Fruit fly (Drosophila melanogaster) whole organism, embryonic: Measurements from ENCODE around the gene Rad9.

Experiments used
- B-H1 ChIP-seq: fragments of 200-800 bp; sonication (Bioruptor generic); IDR thresholded peaks from 3 replicates; pipeline ENCODE4 v1.3.6; 2022; ENCODE audit warnings: missing biosample characterization, missing genetic modification characterization
- BtbVII ChIP-seq: fragments of 200-800 bp; sonication (Bioruptor generic); optimal IDR thresholded peaks from 3 replicates; lab custom pipeline; 2017; ENCODE audit warnings: missing biosample characterization, mild to moderate bottlenecking, missing genetic modification characterization
- CG12155 ChIP-seq: fragments of 200-800 bp; sonication (Bioruptor generic); optimal IDR thresholded peaks from 3 replicates; lab custom pipeline; 2016; ENCODE audit warnings: missing biosample characterization, missing genetic modification characterization
- CG12744 ChIP-seq: fragments of 200-800 bp; sonication (Bioruptor generic); optimal IDR thresholded peaks from 2 replicates; lab custom pipeline; 2016; ENCODE audit warnings: missing biosample characterization, missing genetic modification characterization
- CG13424 ChIP-seq: fragments of 200-800 bp; sonication (Bioruptor generic); optimal IDR thresholded peaks from 2 replicates; lab custom pipeline; 2019; ENCODE audit warnings: missing biosample characterization, mild to moderate bottlenecking, missing genetic modification characterization, moderate library complexity
- CG14050 ChIP-seq: fragments of 200-800 bp; sonication (Bioruptor generic); IDR thresholded peaks from 3 replicates; pipeline ENCODE4 v1.3.6; 2022; ENCODE audit warnings: missing biosample characterization, missing genetic modification characterization
- CG15073 ChIP-seq: fragments of 200-800 bp; sonication (Bioruptor generic); optimal IDR thresholded peaks from 2 replicates; lab custom pipeline; 2016; ENCODE audit warnings: missing biosample characterization, missing genetic modification characterization
- CG16813 ChIP-seq: fragments of 200-800 bp; sonication (Bioruptor generic); IDR thresholded peaks from 3 replicates; pipeline ENCODE4 v1.3.6; 2022; ENCODE audit warnings: missing biosample characterization, missing genetic modification characterization; ENCODE audit not compliant: partially characterized antibody
- CG17361 ChIP-seq: fragments of 200-800 bp; sonication (Bioruptor generic); IDR thresholded peaks from 3 replicates; pipeline ENCODE4 v1.3.6; 2022; ENCODE audit warnings: missing biosample characterization, missing genetic modification characterization
- CG17612 ChIP-seq: fragments of 200-800 bp; sonication (Bioruptor generic); IDR thresholded peaks from 2 replicates; pipeline ENCODE4 v1.3.6; 2022; ENCODE audit warnings: missing biosample characterization, missing genetic modification characterization
- CG1792 ChIP-seq: fragments of 200-800 bp; sonication (Bioruptor generic); optimal IDR thresholded peaks from 2 replicates; lab custom pipeline; 2016; ENCODE audit warnings: missing biosample characterization, missing genetic modification characterization
- CG18011 ChIP-seq: fragments of 200-800 bp; sonication (Bioruptor generic); optimal IDR thresholded peaks from 2 replicates; lab custom pipeline; 2017; ENCODE audit warnings: missing biosample characterization, missing genetic modification characterization, mild to moderate bottlenecking, moderate library complexity, missing genotype
- CG18764 ChIP-seq: fragments of 200-800 bp; sonication (Bioruptor generic); optimal IDR thresholded peaks from 3 replicates; lab custom pipeline; 2016; ENCODE audit warnings: missing biosample characterization, missing genetic modification characterization
- CG2712 ChIP-seq: fragments of 200-800 bp; optimal IDR thresholded peaks from 3 replicates; lab custom pipeline; 2019; ENCODE audit warnings: missing biosample characterization, mild to moderate bottlenecking, missing genetic modification characterization, moderate library complexity
- CG34376 ChIP-seq: fragments of 200-800 bp; sonication (Bioruptor generic); optimal IDR thresholded peaks from 2 replicates; lab custom pipeline; 2018; ENCODE audit warnings: missing biosample characterization, mild to moderate bottlenecking, missing genetic modification characterization
- CG4282 ChIP-seq: fragments of 200-800 bp; sonication (Bioruptor generic); optimal IDR thresholded peaks from 2 replicates; lab custom pipeline; 2016; ENCODE audit warnings: missing biosample characterization, missing genetic modification characterization
- CG4854 ChIP-seq: fragments of 200-800 bp; sonication (Bioruptor generic); optimal IDR thresholded peaks from 2 replicates; lab custom pipeline; 2016; ENCODE audit warnings: missing biosample characterization, missing genetic modification characterization, inconsistent platforms
- CG6683 ChIP-seq: fragments of 200-800 bp; sonication (Bioruptor generic); optimal IDR thresholded peaks from 2 replicates; lab custom pipeline; 2017; ENCODE audit warnings: missing biosample characterization, mild to moderate bottlenecking, missing genetic modification characterization, missing genetic modification reagents
- Dll ChIP-seq: fragments of 200-800 bp; sonication (Bioruptor generic); IDR thresholded peaks from 4 replicates; pipeline ENCODE4 v1.3.6; 2022; ENCODE audit warnings: missing biosample characterization, missing genetic modification characterization; ENCODE audit not compliant: partially characterized antibody
- Fer3 ChIP-seq: fragments of 200-800 bp; sonication (Bioruptor generic); optimal IDR thresholded peaks from 2 replicates; lab custom pipeline; 2018; ENCODE audit warnings: missing biosample characterization, mild to moderate bottlenecking, missing genetic modification characterization, moderate library complexity
- HLH4C ChIP-seq: fragments of 200-800 bp; sonication (Bioruptor generic); IDR thresholded peaks from 3 replicates; pipeline ENCODE4 v1.3.6; 2022; ENCODE audit warnings: missing biosample characterization, missing genetic modification characterization; ENCODE audit not compliant: partially characterized antibody
- HLH54F ChIP-seq: fragments of 200-800 bp; sonication (Bioruptor generic); optimal IDR thresholded peaks from 3 replicates; lab custom pipeline; 2016; ENCODE audit warnings: missing biosample characterization, missing genetic modification characterization
- HmgZ ChIP-seq: fragments of 200-800 bp; sonication (Bioruptor generic); optimal IDR thresholded peaks from 2 replicates; lab custom pipeline; 2018; ENCODE audit warnings: missing biosample characterization, mild to moderate bottlenecking, missing genetic modification characterization
- Hr51 ChIP-seq, 2 experiments: fragments of 200-800 bp; sonication (Bioruptor generic); optimal IDR thresholded peaks; 2 replicates in 1 of 2; 3 replicates in 1 of 2; lab custom pipeline; 2016 to 2018; ENCODE audit warnings: missing biosample characterization in 2 of 2, missing genetic modification characterization in 2 of 2, mild to moderate bottlenecking in 1 of 2, moderate library complexity in 1 of 2
- Med ChIP-seq: fragments of 200-800 bp; sonication (Bioruptor generic); peaks from one replicate; lab custom pipeline; 2016; ENCODE audit warnings: missing biosample characterization, missing genetic modification characterization, mild to moderate bottlenecking, inconsistent platforms, moderate library complexity
- Meics ChIP-seq: fragments of 200-800 bp; sonication (Bioruptor generic); optimal IDR thresholded peaks from 2 replicates; lab custom pipeline; 2017; ENCODE audit warnings: missing biosample characterization, mild to moderate bottlenecking, missing genetic modification characterization
- Mrtf ChIP-seq: fragments of 200-800 bp; sonication (Bioruptor generic); IDR thresholded peaks from 3 replicates; pipeline ENCODE4 v1.3.6; 2022; ENCODE audit warnings: missing biosample characterization, missing genetic modification characterization
- Six4 ChIP-seq: fragments of 200-800 bp; sonication (Bioruptor generic); optimal IDR thresholded peaks from 2 replicates; lab custom pipeline; 2016; ENCODE audit warnings: missing biosample characterization, missing genetic modification characterization
- Sox100B ChIP-seq: fragments of 200-800 bp; sonication (Bioruptor generic); optimal IDR thresholded peaks from 3 replicates; lab custom pipeline; 2018; ENCODE audit warnings: missing biosample characterization, mild to moderate bottlenecking, missing genetic modification characterization
- aop ChIP-seq: fragments of 200-800 bp; sonication (Bioruptor generic); IDR thresholded peaks from 2 replicates; pipeline ENCODE4 v1.3.6; 2022; ENCODE audit warnings: missing biosample characterization, missing genetic modification characterization
- ase ChIP-seq: fragments of 200-800 bp; sonication (Bioruptor generic); IDR thresholded peaks from 3 replicates; pipeline ENCODE4 v1.3.6; 2022; ENCODE audit warnings: missing biosample characterization, missing genetic modification characterization
- bab2 ChIP-seq: fragments of 200-800 bp; sonication (Bioruptor generic); optimal IDR thresholded peaks from 2 replicates; lab custom pipeline; 2016; ENCODE audit warnings: missing biosample characterization, missing genetic modification characterization
- bbx ChIP-seq: fragments of 200-800 bp; sonication (Bioruptor generic); IDR thresholded peaks from 2 replicates; pipeline ENCODE4 v1.3.6; 2022; ENCODE audit warnings: missing biosample characterization, missing genetic modification characterization; ENCODE audit not compliant: partially characterized antibody
- chn ChIP-seq: fragments of 200-800 bp; sonication (Bioruptor generic); optimal IDR thresholded peaks from 2 replicates; lab custom pipeline; 2016; ENCODE audit warnings: missing biosample characterization, missing genetic modification characterization
- disco-r ChIP-seq: fragments of 200-800 bp; sonication (Bioruptor generic); optimal IDR thresholded peaks from 2 replicates; lab custom pipeline; 2016; ENCODE audit warnings: missing biosample characterization, missing genetic modification characterization
- fu2 ChIP-seq: fragments of 200-800 bp; sonication (Bioruptor generic); optimal IDR thresholded peaks from 2 replicates; lab custom pipeline; 2016; ENCODE audit warnings: missing biosample characterization, missing genetic modification characterization
- gcm2 ChIP-seq: fragments of 200-800 bp; sonication (Bioruptor generic); optimal IDR thresholded peaks from 2 replicates; lab custom pipeline; 2016; ENCODE audit warnings: missing biosample characterization, missing genetic modification characterization
- lbe ChIP-seq: fragments of 200-800 bp; sonication (Bioruptor generic); optimal IDR thresholded peaks from 2 replicates; lab custom pipeline; 2016; ENCODE audit warnings: missing biosample characterization, mild to moderate bottlenecking, missing genetic modification characterization
- maf-S ChIP-seq: fragments of 200-800 bp; sonication (Bioruptor generic); optimal IDR thresholded peaks from 2 replicates; lab custom pipeline; 2016; ENCODE audit warnings: missing biosample characterization, missing genetic modification characterization
- oc ChIP-seq: fragments of 200-800 bp; sonication (Bioruptor generic); optimal IDR thresholded peaks from 2 replicates; lab custom pipeline; 2018; ENCODE audit warnings: missing biosample characterization, mild to moderate bottlenecking, missing genetic modification characterization, moderate library complexity
- p53 ChIP-seq: fragments of 200-800 bp; sonication (Bioruptor generic); optimal IDR thresholded peaks from 2 replicates; lab custom pipeline; 2016; ENCODE audit warnings: missing biosample characterization, missing genetic modification characterization
- pb ChIP-seq: fragments of 200-800 bp; sonication (Bioruptor generic); optimal IDR thresholded peaks from 3 replicates; lab custom pipeline; 2016; ENCODE audit warnings: missing biosample characterization, missing genetic modification characterization
- psq ChIP-seq: fragments of 200-800 bp; sonication (Bioruptor generic); optimal IDR thresholded peaks from 2 replicates; lab custom pipeline; 2017; ENCODE audit warnings: missing biosample characterization, missing genetic modification characterization
- salm ChIP-seq: fragments of 200-800 bp; sonication (Bioruptor generic); optimal IDR thresholded peaks from 2 replicates; lab custom pipeline; 2018; ENCODE audit warnings: missing biosample characterization, mild to moderate bottlenecking, missing genetic modification characterization
- sisA ChIP-seq: fragments of 200-800 bp; sonication (Bioruptor generic); IDR thresholded peaks from 2 replicates; pipeline ENCODE4 v1.3.6; 2022; ENCODE audit warnings: missing biosample characterization, missing genetic modification characterization
- sob ChIP-seq: fragments of 200-800 bp; sonication (Bioruptor generic); IDR thresholded peaks from 2 replicates; pipeline ENCODE4 v1.3.6; 2022; ENCODE audit warnings: missing biosample characterization, missing genetic modification characterization
- ssp ChIP-seq: fragments of 200-800 bp; sonication (Bioruptor generic); IDR thresholded peaks from 2 replicates; pipeline ENCODE4 v1.3.6; 2022; ENCODE audit warnings: missing biosample characterization, missing genetic modification characterization
- stwl ChIP-seq: fragments of 200-800 bp; sonication (Bioruptor generic); optimal IDR thresholded peaks from 3 replicates; lab custom pipeline; 2018; ENCODE audit warnings: missing biosample characterization, mild to moderate bottlenecking, missing genetic modification characterization, moderate library complexity
- vnd ChIP-seq: fragments of 200-800 bp; sonication (Bioruptor generic); IDR thresholded peaks from 3 replicates; pipeline ENCODE4 v1.3.6; 2022; ENCODE audit warnings: missing biosample characterization, missing genetic modification characterization; ENCODE audit not compliant: partially characterized antibody
- zen2 ChIP-seq: fragments of 200-800 bp; sonication (Bioruptor generic); IDR thresholded peaks from 3 replicates; pipeline ENCODE4 v1.3.6; 2022; ENCODE audit warnings: missing biosample characterization, missing genetic modification characterization; ENCODE audit not compliant: partially characterized antibody
- zf30C ChIP-seq: fragments of 200-800 bp; sonication (Bioruptor generic); optimal IDR thresholded peaks from 3 replicates; lab custom pipeline; 2018; ENCODE audit warnings: missing biosample characterization, mild to moderate bottlenecking, missing genetic modification characterization

The Rad9 gene

DNA sequence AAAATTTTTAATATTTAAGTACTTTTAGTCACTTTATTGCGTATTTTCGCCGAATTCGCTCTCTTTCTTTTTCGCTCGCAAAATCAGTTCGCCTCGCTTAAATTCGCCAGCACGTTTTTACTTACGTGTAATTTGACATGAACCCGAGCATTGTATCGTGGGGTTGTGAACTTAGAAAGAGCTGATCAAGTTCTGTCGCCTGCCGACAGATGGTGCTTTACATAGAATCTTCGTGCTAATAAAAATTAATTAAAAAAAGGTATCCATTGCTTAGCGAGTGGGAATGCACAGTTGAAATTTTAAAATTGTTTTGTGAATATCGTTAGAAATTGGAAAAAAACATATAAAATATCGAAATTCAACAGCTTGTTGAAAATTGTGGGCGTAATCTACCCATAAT is 23.9 kb downstream of the Rad9 start (continued):
- TF ChIP-seq maf-S (GFP tag; lab: Kevin White, UChicago): peak; percentile 58
- TF ChIP-seq CG34376 (GFP tag; lab: Kevin White, UChicago): peak; percentile 8
- peak; percentile 65 for TF ChIP-seq BtbVII (GFP tag; lab: Kevin White, UChicago)
- no peak for TF ChIP-seq bbx (GFP tag; lab: Robert Waterston, UW)
- TF ChIP-seq ase (GFP tag; lab: Robert Waterston, UW): no peak
- TF ChIP-seq CG13424 (tag; lab: Kevin White, UChicago): peak; percentile 79
- TF ChIP-seq oc (tag; lab: Kevin White, UChicago): peak; percentile 30
- TF ChIP-seq CG4854: peak; percentile 69
- TF ChIP-seq CG1792 (GFP tag; lab: Kevin White, UChicago): peak; percentile 41
- TF ChIP-seq ssp (GFP tag; lab: Robert Waterston, UW): no peak
- peak; percentile 46 for TF ChIP-seq fu2 (GFP tag; lab: Kevin White, UChicago)
- peak; percentile 51; the same call in 1 of the 3 replicates for TF ChIP-seq B-H1 (GFP tag; lab: Robert Waterston, UW)
- peak; percentile 0 for TF ChIP-seq Sox100B
- no peak for TF ChIP-seq CG16813
- peak; percentile 48 for TF ChIP-seq CG4282 (GFP tag; lab: Kevin White, UChicago)
- TF ChIP-seq CG2712 (tag; lab: Kevin White, UChicago): peak; percentile 74
- TF ChIP-seq CG17612 (GFP tag; lab: Robert Waterston, UW): no peak
- TF ChIP-seq Dll (GFP tag; lab: Robert Waterston, UW): no peak
- peak; percentile 45 for TF ChIP-seq CG6683
- TF ChIP-seq chn (GFP tag; lab: Kevin White, UChicago): peak; percentile 76
- TF ChIP-seq Fer3 (tag; lab: Kevin White, UChicago): no peak
- peak; percentile 48 for TF ChIP-seq CG18764 (GFP tag; lab: Kevin White, UChicago)
- TF ChIP-seq p53 (GFP tag; lab: Kevin White, UChicago): peak; percentile 48
- TF ChIP-seq Meics: peak; percentile 77
- peak; percentile 45 for TF ChIP-seq Six4 (GFP tag; lab: Kevin White, UChicago)
- TF ChIP-seq HLH54F (GFP tag; lab: Kevin White, UChicago): peak; percentile 65
- peak; percentile 50 for TF ChIP-seq bab2 (GFP tag; lab: Kevin White, UChicago)
- TF ChIP-seq CG17361 (GFP tag; lab: Robert Waterston, UW): peak; percentile 63; the same call in 1 of the 3 replicates
- no peak for TF ChIP-seq Mrtf (GFP tag; lab: Robert Waterston, UW)
- TF ChIP-seq HmgZ: peak; percentile 78
- no peak for TF ChIP-seq vnd (GFP tag; lab: Robert Waterston, UW)
- TF ChIP-seq pb: peak; percentile 74
- TF ChIP-seq aop (GFP tag; lab: Robert Waterston, UW): no peak
- peak; percentile 44 for TF ChIP-seq CG12155 (GFP tag; lab: Kevin White, UChicago)
- 0 out of 3 replicates have a peak, but pooled peaks have one; percentile 42 for TF ChIP-seq CG14050 (GFP tag; lab: Robert Waterston, UW)
- peak; percentile 68 for TF ChIP-seq CG12744
- TF ChIP-seq sisA (GFP tag; lab: Robert Waterston, UW): no peak
- TF ChIP-seq zf30C: peak; percentile 6
- peak; percentile 21 for TF ChIP-seq gcm2 (GFP tag; lab: Kevin White, UChicago)
- TF ChIP-seq Hr51 (GFP tag; optimal IDR thresholded peaks at IDR 0.05; lab: Kevin White, UChicago): peak in 1 of 2 experiments; percentile 77
- no peak for TF ChIP-seq sob (GFP tag; lab: Robert Waterston, UW)
- TF ChIP-seq salm (tag; lab: Kevin White, UChicago): peak; percentile 34
- TF ChIP-seq Med (GFP tag; lab: Kevin White, UChicago): no peak
- TF ChIP-seq disco-r (GFP tag; lab: Kevin White, UChicago): peak; percentile 67
- TF ChIP-seq HLH4C (GFP tag; lab: Robert Waterston, UW): no peak
- TF ChIP-seq zen2 (GFP tag; lab: Robert Waterston, UW): no peak
- TF ChIP-seq psq (GFP tag; lab: Kevin White, UChicago): peak; percentile 16
- no peak for TF ChIP-seq CG15073 (GFP tag; lab: Kevin White, UChicago)
- peak; percentile 15 for TF ChIP-seq CG18011 (GFP tag; lab: Kevin White, UChicago)
- peak; percentile 45 for TF ChIP-seq lbe (GFP tag; lab: Kevin White, UChicago)
- peak; percentile 66 for TF ChIP-seq stwl
